Worm (Caenorhabditis elegans): ENCODE results near the gene dhs-18.

- TF ChIP-seq ama-1 (optimal IDR thresholded peaks at IDR 0.05) (no peak), snpc-4 (tag; optimal IDR thresholded peaks at IDR 0.05) (no peak), pha-4 (GFP tag; IDR thresholded peaks at IDR 0.05) (no peak), pha-4 (tag; optimal IDR thresholded peaks at IDR 0.05) (no peak), nhr-237 (tag; optimal IDR thresholded peaks at IDR 0.05) (no peak), lin-15B (tag; optimal IDR thresholded peaks at IDR 0.05) (no peak), lin-39 (tag; optimal IDR thresholded peaks at IDR 0.05) (no peak), nhr-76 (tag; optimal IDR thresholded peaks at IDR 0.05) (no peak), ZK546.5 (tag; optimal IDR thresholded peaks at IDR 0.05) (no peak), fkh-10 (GFP tag; optimal IDR thresholded peaks at IDR 0.05) (no peak), ceh-82 (tag; optimal IDR thresholded peaks at IDR 0.05) (no peak), ztf-11 (tag; optimal IDR thresholded peaks at IDR 0.05) (no peak)
Measured at ce11 chrV:11053827-11054226, 7.2 kb upstream of the dhs-18 start, which contains the start of gene T04C12.7.
